Worm (Caenorhabditis elegans): ENCODE measurements around the gene C40A11.4.

DNA sequence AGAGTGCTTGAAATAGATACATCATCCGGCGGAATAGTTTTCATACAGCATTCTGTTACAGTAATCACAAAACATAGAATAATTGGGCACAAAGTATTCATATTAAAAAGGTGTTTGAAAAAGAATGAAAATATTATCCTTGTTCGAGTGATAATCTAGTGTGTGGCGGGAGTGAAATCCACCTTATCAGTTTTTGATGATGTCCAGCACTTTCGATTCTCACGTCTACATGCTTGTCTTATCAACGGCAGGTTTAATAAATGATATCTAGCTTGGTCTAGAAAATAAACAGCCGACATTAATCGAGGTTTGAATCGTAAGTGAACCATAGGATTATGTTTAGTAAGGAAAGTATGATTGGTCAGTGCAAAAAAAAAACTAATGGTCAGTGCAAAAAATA is 27.3 kb upstream of the C40A11.4 start, which contains the start of gene R52.5:
- TF ChIP-seq ceh-82 (tag; optimal IDR thresholded peaks at IDR 0.05) (no peak), skn-1 (tag; optimal IDR thresholded peaks at IDR 0.05) (no peak), nhr-12 (tag; optimal IDR thresholded peaks at IDR 0.05) (no peak), Y55F3AM.14 (GFP tag; optimal IDR thresholded peaks at IDR 0.05) (no peak), ZK546.5 (tag; optimal IDR thresholded peaks at IDR 0.05) (no peak), unc-62 (GFP tag; optimal IDR thresholded peaks at IDR 0.05) (no peak), lin-39 (tag; optimal IDR thresholded peaks at IDR 0.05) (no peak), dmd-4 (tag; optimal IDR thresholded peaks at IDR 0.05) (no peak)
